Fruit fly (Drosophila melanogaster) whole organism: ENCODE results near the gene CG7208.

Source experiments
- Dll ChIP-seq: fragments of >200 bp; optimal IDR thresholded peaks from 2 replicates; lab custom pipeline; 2017
- EcR ChIP-seq, 2 experiments: fragments of >200 bp; optimal IDR thresholded peaks; 2 replicates each; lab custom pipeline; 2017; ENCODE audit warnings: missing biosample characterization in 2 of 2, missing genetic modification characterization in 2 of 2, missing genetic modification reagents in 2 of 2

- no peak for TF ChIP-seq EcR (GFP tag; optimal IDR thresholded peaks at IDR 0.05; lab: Kevin White, UChicago)
- TF ChIP-seq Dll: no peak
These were observed 21.3 kb downstream of the CG7208 start, which contains the start of the genes CG7218 and Cbp20 for dm6 chr3R:18164052-18164722.
